Fruit fly (Drosophila melanogaster) whole organism, prepupa: ENCODE results near the gene CG16959.

Experiments used
- Blimp-1 ChIP-seq: fragments of 200-800 bp; sonication (Bioruptor generic); optimal IDR thresholded peaks from 3 replicates; lab custom pipeline; 2017; ENCODE audit warnings: missing biosample characterization, missing genetic modification characterization, mild to moderate bottlenecking, moderate library complexity, missing genetic modification reagents
- CG6854 ChIP-seq: fragments of 200-800 bp; sonication (Bioruptor generic); optimal IDR thresholded peaks from 2 replicates; lab custom pipeline; 2017; ENCODE audit warnings: missing biosample characterization, mild to moderate bottlenecking, missing genetic modification characterization
- Eip78C ChIP-seq: fragments of 200-800 bp; sonication (Bioruptor generic); peaks from one replicate; lab custom pipeline; 2016; ENCODE audit warnings: missing biosample characterization, missing genetic modification characterization
- Ets21C ChIP-seq: fragments of 200-800 bp; sonication (Bioruptor generic); optimal IDR thresholded peaks from 3 replicates; lab custom pipeline; 2016; ENCODE audit warnings: missing biosample characterization, missing genetic modification characterization
- Ets96B ChIP-seq: fragments of 200-800 bp; optimal IDR thresholded peaks from 2 replicates; lab custom pipeline; 2019; ENCODE audit warnings: missing biosample characterization, mild to moderate bottlenecking, missing genetic modification characterization, moderate library complexity
- Hr4 ChIP-seq: fragments of 200-800 bp; sonication (Bioruptor generic); optimal IDR thresholded peaks from 3 replicates; lab custom pipeline; 2016; ENCODE audit warnings: missing biosample characterization, missing genetic modification characterization
- topi ChIP-seq: fragments of 200-800 bp; sonication (Bioruptor generic); optimal IDR thresholded peaks from 3 replicates; lab custom pipeline; 2016; ENCODE audit warnings: missing biosample characterization, missing genetic modification characterization

DNA sequence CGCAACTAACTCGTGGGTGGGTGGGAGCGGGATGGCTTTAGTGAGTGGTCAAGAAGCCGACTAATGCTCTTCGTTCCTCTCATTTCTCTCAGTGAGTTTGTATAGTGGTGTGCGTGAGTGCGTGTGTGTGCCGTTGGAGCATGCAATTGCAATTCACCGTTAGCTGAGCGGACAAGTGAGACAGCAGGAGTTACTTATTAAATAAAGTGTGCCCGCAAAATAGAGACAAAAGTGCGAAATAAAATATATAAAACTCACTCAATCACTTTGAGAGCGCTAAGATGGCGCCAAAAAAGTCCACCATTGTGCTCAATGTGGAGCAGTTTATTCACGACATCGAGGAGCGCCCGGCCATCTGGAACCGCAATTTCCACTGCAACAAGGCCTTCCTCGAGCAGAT lies 16.6 kb downstream of the CG16959 start:
- no peak for TF ChIP-seq Ets21C (GFP tag; lab: Kevin White, UChicago)
- TF ChIP-seq Blimp-1 (GFP tag; lab: Kevin White, UChicago): no peak
- no peak for TF ChIP-seq Eip78C (GFP tag; lab: Kevin White, UChicago)
- no peak for TF ChIP-seq Hr4 (GFP tag; lab: Kevin White, UChicago)
- no peak for TF ChIP-seq Ets96B (tag; lab: Kevin White, UChicago)
- no peak for TF ChIP-seq CG6854
- TF ChIP-seq topi: no peak
